Worm (Caenorhabditis elegans) whole organism, L4/young adult: ENCODE data around the gene gst-23.

Experiments
- W03F9.2 ChIP-seq: fragments of 150-350 bp; optimal IDR thresholded peaks from 2 replicates; lab custom pipeline; 2014; ENCODE audit warnings: missing biosample characterization, missing genetic modification characterization
- dao-5 ChIP-seq: sonication (generic microtip); optimal IDR thresholded peaks from 2 replicates; lab custom pipeline; 2016; ENCODE audit warnings: missing genotype, missing genetic modification characterization, moderate library complexity, missing compliant biosample characterization
- him-1 ChIP-seq: sonication (generic microtip); optimal IDR thresholded peaks from 2 replicates; lab custom pipeline; 2016; ENCODE audit warnings: missing genotype, missing genetic modification reagents, missing genetic modification characterization, missing compliant biosample characterization

- TF ChIP-seq W03F9.2 (tag; lab: Kevin White, UChicago) (no peak), him-1 (tag; lab: Kevin White, UChicago) (no peak), dao-5 (no peak)
Measured at ce11 chrV:3256809-3257208, 13.7 kb downstream of the gst-23 start.
